Fruit fly (Drosophila melanogaster) S2 (cell line): ENCODE measurements around the gene bowl.

Source experiments
- CG8478 ChIP-seq: fragments of >200 bp; optimal IDR thresholded peaks from 2 replicates; lab custom pipeline; 2018
- CTCF ChIP-seq, 2 experiments: fragments of >200 bp; optimal IDR thresholded peaks; 2 replicates each; lab custom pipeline; 2018

DNA sequence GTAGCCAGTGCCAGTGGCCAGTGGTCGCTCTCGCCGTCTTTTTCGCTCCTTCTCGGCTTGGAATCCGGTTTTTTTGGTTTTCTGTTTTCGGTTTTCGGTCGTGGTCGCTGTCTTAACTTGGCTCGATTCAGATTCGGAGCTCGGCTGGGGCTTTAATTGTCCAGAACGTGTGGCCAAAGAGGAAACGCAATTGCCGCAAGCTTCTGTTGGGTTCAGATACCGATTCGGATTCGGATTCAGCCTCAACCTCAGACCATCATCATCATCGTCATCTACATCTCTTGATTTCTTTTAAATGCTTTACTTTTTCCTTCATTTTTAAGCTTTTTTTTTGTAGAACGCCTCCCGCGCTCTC lies 2.1 kb downstream of the bowl start:
- TF ChIP-seq CG8478 (lab: Kevin White, UChicago) (no peak), CTCF (optimal IDR thresholded peaks at IDR 0.05; lab: Kevin White, UChicago) (no peak)
